Fruit fly (Drosophila melanogaster) whole organism, embryonic: ENCODE measurements around the gene CG3040.
A peak's percentile ranks its signal among the peaks of the same experiment; 100 is the strongest.

Experiments
- Bdp1 ChIP-seq: fragments of 200-800 bp; sonication (Bioruptor generic); optimal IDR thresholded peaks from 3 replicates; lab custom pipeline; 2016; ENCODE audit warnings: missing biosample characterization, missing genetic modification characterization
- CG10959 ChIP-seq: fragments of 200-800 bp; sonication (Bioruptor generic); IDR thresholded peaks from 2 replicates; pipeline ENCODE4 v1.3.6; 2022; ENCODE audit warnings: missing biosample characterization, missing genetic modification characterization
- CG11085 ChIP-seq: fragments of 200-800 bp; sonication (Bioruptor generic); IDR thresholded peaks from 2 replicates; pipeline ENCODE4 v1.3.6; 2022; ENCODE audit warnings: missing biosample characterization, missing genetic modification characterization
- CG11504 ChIP-seq: fragments of 200-800 bp; sonication (Bioruptor generic); optimal IDR thresholded peaks from 3 replicates; lab custom pipeline; 2019; ENCODE audit warnings: missing biosample characterization, mild to moderate bottlenecking, missing genetic modification characterization, moderate library complexity
- CG12659 ChIP-seq: fragments of 200-800 bp; sonication (Bioruptor generic); optimal IDR thresholded peaks from 3 replicates; lab custom pipeline; 2017; ENCODE audit warnings: mild to moderate bottlenecking, missing biosample characterization, missing genetic modification reagents, missing genetic modification characterization
- CG14441 ChIP-seq: fragments of 200-800 bp; sonication (Bioruptor generic); IDR thresholded peaks from 2 replicates; pipeline ENCODE4 v1.3.6; 2022; ENCODE audit warnings: missing biosample characterization, missing genetic modification characterization
- CG15479 ChIP-seq: fragments of 200-800 bp; sonication (Bioruptor generic); optimal IDR thresholded peaks from 3 replicates; lab custom pipeline; 2019; ENCODE audit warnings: missing biosample characterization, mild to moderate bottlenecking, missing genetic modification characterization, moderate library complexity
- CG15696 ChIP-seq: fragments of 200-800 bp; sonication (Bioruptor generic); optimal IDR thresholded peaks from 2 replicates; lab custom pipeline; 2019; ENCODE audit warnings: missing biosample characterization, mild to moderate bottlenecking, missing genetic modification characterization, moderate library complexity
- CG16779 ChIP-seq: fragments of 200-800 bp; sonication (Bioruptor generic); IDR thresholded peaks from 2 replicates; pipeline ENCODE4 v1.3.6; 2022; ENCODE audit warnings: missing biosample characterization, missing genetic modification characterization
- CG16813 ChIP-seq: fragments of 200-800 bp; sonication (Bioruptor generic); IDR thresholded peaks from 3 replicates; pipeline ENCODE4 v1.3.6; 2022; ENCODE audit warnings: missing biosample characterization, missing genetic modification characterization; ENCODE audit not compliant: partially characterized antibody
- CG17328 ChIP-seq: fragments of 200-800 bp; sonication (Bioruptor generic); IDR thresholded peaks from 2 replicates; pipeline ENCODE4 v1.3.6; 2022; ENCODE audit warnings: missing biosample characterization, missing genetic modification characterization
- CG17361 ChIP-seq: fragments of 200-800 bp; sonication (Bioruptor generic); IDR thresholded peaks from 3 replicates; pipeline ENCODE4 v1.3.6; 2022; ENCODE audit warnings: missing biosample characterization, missing genetic modification characterization
- CG17829 ChIP-seq: fragments of 200-800 bp; optimal IDR thresholded peaks from 2 replicates; lab custom pipeline; 2019; ENCODE audit warnings: missing biosample characterization, mild to moderate bottlenecking, missing genetic modification characterization, moderate library complexity
- CG2678 ChIP-seq: fragments of 200-800 bp; sonication (Bioruptor generic); optimal IDR thresholded peaks from 3 replicates; lab custom pipeline; 2019; ENCODE audit warnings: missing biosample characterization, mild to moderate bottlenecking, missing genetic modification characterization, moderate library complexity
- CG5180 ChIP-seq: fragments of 200-800 bp; sonication (Bioruptor generic); optimal IDR thresholded peaks from 3 replicates; lab custom pipeline; 2017; ENCODE audit warnings: missing biosample characterization, missing genetic modification characterization, mild to moderate bottlenecking, moderate library complexity, missing genetic modification reagents
- CG6765 ChIP-seq: fragments of 200-800 bp; sonication (Bioruptor generic); optimal IDR thresholded peaks from 3 replicates; lab custom pipeline; 2017; ENCODE audit warnings: missing biosample characterization, mild to moderate bottlenecking, missing genetic modification characterization
- CG8388 ChIP-seq: fragments of 200-800 bp; sonication (Bioruptor generic); optimal IDR thresholded peaks from 2 replicates; lab custom pipeline; 2019; ENCODE audit warnings: missing biosample characterization, mild to moderate bottlenecking, missing genetic modification characterization, moderate library complexity
- CG9727 ChIP-seq: fragments of 200-800 bp; sonication (Bioruptor generic); optimal IDR thresholded peaks from 3 replicates; lab custom pipeline; 2017; ENCODE audit warnings: missing biosample characterization, mild to moderate bottlenecking, missing genetic modification characterization
- CG9797 ChIP-seq: fragments of 200-800 bp; sonication (Bioruptor generic); optimal IDR thresholded peaks from 3 replicates; lab custom pipeline; 2018; ENCODE audit warnings: missing biosample characterization, mild to moderate bottlenecking, missing genetic modification characterization
- Dip3 ChIP-seq: fragments of 200-800 bp; sonication (Bioruptor generic); optimal IDR thresholded peaks from 3 replicates; lab custom pipeline; 2016; ENCODE audit warnings: missing biosample characterization, missing genetic modification characterization
- Drgx ChIP-seq: fragments of 200-800 bp; sonication (Bioruptor generic); IDR thresholded peaks from 2 replicates; pipeline ENCODE4 v1.3.6; 2022; ENCODE audit warnings: missing biosample characterization, missing genetic modification characterization
- Fer1 ChIP-seq: fragments of 200-800 bp; sonication (Bioruptor generic); optimal IDR thresholded peaks from 2 replicates; lab custom pipeline; 2017; ENCODE audit warnings: missing biosample characterization, mild to moderate bottlenecking, missing genetic modification characterization
- Hr39 ChIP-seq: fragments of >200 bp; optimal IDR thresholded peaks from 2 replicates; lab custom pipeline; 2017
- Kr ChIP-seq: fragments of 200-800 bp; sonication (Bioruptor generic); optimal IDR thresholded peaks from 2 replicates; lab custom pipeline; 2017; ENCODE audit warnings: missing biosample characterization, mild to moderate bottlenecking, missing genetic modification characterization
- MTF-1 ChIP-seq: fragments of 200-800 bp; sonication (Bioruptor generic); optimal IDR thresholded peaks from 2 replicates; lab custom pipeline; 2018; ENCODE audit warnings: missing biosample characterization, mild to moderate bottlenecking, missing genetic modification characterization, borderline replicate concordance
- Sry-δ ChIP-seq: fragments of 200-800 bp; sonication (Bioruptor generic); optimal IDR thresholded peaks from 2 replicates; lab custom pipeline; 2016; ENCODE audit warnings: missing biosample characterization, missing genetic modification characterization
- ab ChIP-seq: fragments of 200-800 bp; sonication (Bioruptor generic); optimal IDR thresholded peaks from 2 replicates; lab custom pipeline; 2016; ENCODE audit warnings: missing biosample characterization, missing genetic modification characterization
- ara ChIP-seq: fragments of 200-800 bp; sonication (Bioruptor generic); IDR thresholded peaks from 2 replicates; pipeline ENCODE4 v1.3.6; 2022; ENCODE audit warnings: missing biosample characterization, missing genetic modification characterization
- bcd ChIP-seq: fragments of 200-800 bp; sonication (Bioruptor generic); optimal IDR thresholded peaks from 2 replicates; lab custom pipeline; 2017; ENCODE audit warnings: missing biosample characterization, mild to moderate bottlenecking, missing genetic modification characterization
- bigmax ChIP-seq: fragments of 200-800 bp; sonication (Bioruptor generic); optimal IDR thresholded peaks from 2 replicates; lab custom pipeline; 2018; ENCODE audit warnings: missing biosample characterization, mild to moderate bottlenecking, missing genetic modification characterization
- crol ChIP-seq: fragments of 200-800 bp; sonication (Bioruptor generic); IDR thresholded peaks from 2 replicates; pipeline ENCODE4 v1.3.6; 2022; ENCODE audit warnings: missing biosample characterization, missing genetic modification characterization
- dan ChIP-seq: fragments of 200-800 bp; sonication (Bioruptor generic); IDR thresholded peaks from 2 replicates; pipeline ENCODE4 v1.3.6; 2022; ENCODE audit warnings: missing biosample characterization, missing genetic modification characterization
- dmrt11E ChIP-seq: fragments of 200-800 bp; sonication (Bioruptor generic); optimal IDR thresholded peaks from 3 replicates; lab custom pipeline; 2018; ENCODE audit warnings: missing biosample characterization, mild to moderate bottlenecking, missing genetic modification characterization, moderate library complexity
- ewg ChIP-seq: fragments of 200-800 bp; sonication (Bioruptor generic); optimal IDR thresholded peaks from 3 replicates; lab custom pipeline; 2017; ENCODE audit warnings: mild to moderate bottlenecking, missing biosample characterization, missing genetic modification reagents, missing genetic modification characterization
- fd102C ChIP-seq: fragments of 200-800 bp; sonication (Bioruptor generic); optimal IDR thresholded peaks from 2 replicates; lab custom pipeline; 2018; ENCODE audit warnings: missing biosample characterization, mild to moderate bottlenecking, missing genetic modification characterization, moderate library complexity
- h ChIP-seq: fragments of >200 bp; optimal IDR thresholded peaks from 2 replicates; lab custom pipeline; 2017
- hkb ChIP-seq, 2 experiments: fragments of 200-800 bp in 1 of 2; fragments of >200 bp in 1 of 2; sonication (Bioruptor generic) in 1 of 2; IDR thresholded peaks in 1 of 2; optimal IDR thresholded peaks in 1 of 2; 2 replicates each; pipeline versions ENCODE4 v1.3.6 to Lab custom; 2017 to 2022; ENCODE audit warnings: missing biosample characterization in 1 of 2, missing genetic modification characterization in 1 of 2
- lab ChIP-seq: fragments of 200-800 bp; sonication (Bioruptor generic); optimal IDR thresholded peaks from 3 replicates; lab custom pipeline; 2017; ENCODE audit warnings: missing biosample characterization, missing genetic modification characterization, mild to moderate bottlenecking, moderate library complexity, missing genetic modification reagents
- nmo ChIP-seq: fragments of 200-800 bp; sonication (Bioruptor generic); optimal IDR thresholded peaks from 2 replicates; lab custom pipeline; 2018; ENCODE audit warnings: missing biosample characterization, mild to moderate bottlenecking, missing genetic modification characterization, moderate library complexity
- oc ChIP-seq: fragments of 200-800 bp; sonication (Bioruptor generic); optimal IDR thresholded peaks from 2 replicates; lab custom pipeline; 2018; ENCODE audit warnings: missing biosample characterization, mild to moderate bottlenecking, missing genetic modification characterization, moderate library complexity
- pfk ChIP-seq: fragments of 200-800 bp; sonication (Bioruptor generic); optimal IDR thresholded peaks from 2 replicates; lab custom pipeline; 2018; ENCODE audit warnings: missing biosample characterization, mild to moderate bottlenecking, missing genetic modification characterization, moderate library complexity
- pros ChIP-seq: fragments of 200-800 bp; sonication (Bioruptor generic); optimal IDR thresholded peaks from 3 replicates; lab custom pipeline; 2019; ENCODE audit warnings: missing biosample characterization, mild to moderate bottlenecking, missing genetic modification characterization, moderate library complexity
- sens ChIP-seq: fragments of 200-800 bp; sonication (Bioruptor generic); peaks from one replicate; lab custom pipeline; 2016; ENCODE audit warnings: missing biosample characterization, missing genetic modification characterization
- stc ChIP-seq: fragments of 200-800 bp; sonication (Bioruptor generic); IDR thresholded peaks from 2 replicates; pipeline ENCODE4 v1.3.6; 2022; ENCODE audit warnings: missing biosample characterization, missing genetic modification characterization
- sug ChIP-seq: fragments of 200-800 bp; optimal IDR thresholded peaks from 2 replicates; lab custom pipeline; 2019; ENCODE audit warnings: missing biosample characterization, mild to moderate bottlenecking, missing genetic modification characterization, moderate library complexity
- tap ChIP-seq: fragments of 200-800 bp; optimal IDR thresholded peaks from 3 replicates; lab custom pipeline; 2019; ENCODE audit warnings: missing biosample characterization, mild to moderate bottlenecking, missing genetic modification characterization, moderate library complexity
- tup ChIP-seq: fragments of 200-800 bp; sonication (Bioruptor generic); optimal IDR thresholded peaks from 2 replicates; lab custom pipeline; 2016; ENCODE audit warnings: missing biosample characterization, mild to moderate bottlenecking, missing genetic modification characterization, moderate library complexity
- twi ChIP-seq: fragments of 200-800 bp; optimal IDR thresholded peaks from 2 replicates; lab custom pipeline; 2019; ENCODE audit warnings: missing biosample characterization, mild to moderate bottlenecking, missing genetic modification characterization, moderate library complexity
- yki ChIP-seq: fragments of >200 bp; optimal IDR thresholded peaks from 3 replicates; lab custom pipeline; 2018

The CG3040 gene

dm6 chrX:6983500-6984320, 10.5 kb upstream of the CG3040 start:
- TF ChIP-seq CG15479 (GFP tag; lab: Kevin White, UChicago) (peak; percentile 12), CG14441 (no peak), CG17361 (peak; percentile 38; the same call in 1 of the 3 replicates), ab (GFP tag; lab: Kevin White, UChicago) (no peak), crol (GFP tag; lab: Robert Waterston, UW) (peak; percentile 55; the same call in 1 of the 2 replicates), nmo (GFP tag; lab: Kevin White, UChicago) (peak; percentile 27), dan (GFP tag; lab: Robert Waterston, UW) (no peak), oc (tag; lab: Kevin White, UChicago) (no peak), CG8388 (GFP tag; lab: Kevin White, UChicago) (peak; percentile 1), CG10959 (GFP tag; lab: Robert Waterston, UW) (no peak; the same call in 1 of the 2 replicates), dmrt11E (tag; lab: Kevin White, UChicago) (peak; percentile 64), twi (tag; lab: Kevin White, UChicago) (peak; percentile 13), ara (peak; percentile 58; the same call in 1 of the 2 replicates), Sry-δ (no peak), h (lab: Kevin White, UChicago) (no peak), fd102C (GFP tag; lab: Kevin White, UChicago) (no peak), Drgx (GFP tag; lab: Robert Waterston, UW) (peak; percentile 32; the same call in 1 of the 2 replicates), Hr39 (no peak), tap (no peak), Kr (GFP tag; lab: Kevin White, UChicago) (no peak), sug (tag; lab: Kevin White, UChicago) (no peak), CG17829 (tag; lab: Kevin White, UChicago) (peak; percentile 38), lab (no peak), yki (lab: Kevin White, UChicago) (no peak), CG2678 (tag; lab: Kevin White, UChicago) (peak; percentile 36), pfk (peak; percentile 48), CG17328 (peak; percentile 55; the same call in 1 of the 2 replicates), sens (GFP tag; lab: Kevin White, UChicago) (peak; percentile 13), Fer1 (GFP tag; lab: Kevin White, UChicago) (no peak), stc (GFP tag; lab: Robert Waterston, UW) (no peak), CG11504 (tag; lab: Kevin White, UChicago) (peak; percentile 41), CG15696 (peak; percentile 44), CG9797 (GFP tag; lab: Kevin White, UChicago) (no peak), CG6765 (GFP tag; lab: Kevin White, UChicago) (no peak), CG11085 (GFP tag; lab: Robert Waterston, UW) (no peak), ewg (GFP tag; lab: Kevin White, UChicago) (no peak), CG16813 (GFP tag; lab: Robert Waterston, UW) (0 out of 3 replicates have a peak, but pooled peaks have one; percentile 14), CG12659 (GFP tag; lab: Kevin White, UChicago) (no peak), Dip3 (GFP tag; lab: Kevin White, UChicago) (no peak), CG16779 (GFP tag; lab: Robert Waterston, UW) (no peak), CG5180 (GFP tag; lab: Kevin White, UChicago) (no peak), bigmax (no peak), pros (peak; percentile 79), hkb (optimal IDR thresholded peaks at IDR 0.05; lab: Kevin White, UChicago) (no peak), hkb (GFP tag; IDR thresholded peaks at IDR 0.05; lab: Robert Waterston, UW) (no peak), Bdp1 (GFP tag; lab: Kevin White, UChicago) (no peak), CG9727 (GFP tag; lab: Kevin White, UChicago) (peak; percentile 50), bcd (GFP tag; lab: Kevin White, UChicago) (peak; percentile 3), MTF-1 (no peak), tup (no peak)
